Fruit fly (Drosophila melanogaster): Measurements from ENCODE around the gene CG12531.

DNA sequence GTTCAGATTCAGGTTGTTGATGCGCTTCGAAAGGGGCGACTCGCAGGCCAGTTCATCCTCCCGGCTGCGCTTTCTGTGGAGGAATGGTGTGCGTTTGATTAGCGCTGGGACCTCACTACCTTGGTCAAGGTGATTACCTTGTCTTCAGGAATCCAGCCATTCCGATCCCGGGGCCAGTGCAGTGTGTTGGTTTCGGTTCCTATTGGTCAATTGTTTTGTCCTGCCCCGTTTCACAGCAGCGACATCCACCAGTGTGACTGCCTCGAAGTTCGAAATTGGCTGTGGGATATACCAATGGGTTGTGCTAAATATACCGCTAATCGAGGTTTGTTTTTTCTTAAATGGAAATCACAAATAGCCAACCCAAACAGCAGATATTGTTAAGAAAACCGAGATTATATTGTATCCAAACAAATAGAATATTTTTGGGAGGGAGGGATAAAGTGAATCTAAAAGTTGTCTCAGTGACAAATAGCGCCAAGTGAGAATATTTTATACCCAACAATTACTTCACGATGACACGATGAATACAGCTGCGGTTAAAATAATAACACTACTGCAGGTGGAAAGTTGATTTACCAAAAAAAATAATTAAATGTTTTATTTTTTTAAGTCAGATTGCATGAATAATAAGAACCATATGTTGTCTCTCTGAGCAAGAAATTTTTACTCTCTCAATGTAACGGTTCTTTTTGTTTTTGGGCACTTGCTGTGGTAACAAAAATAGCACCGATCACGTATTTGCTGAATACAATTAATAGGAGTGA lies 23.7 kb upstream of the CG12531 start, which contains the start of gene CG14229:
- TF ChIP-seq EcR (GFP tag; optimal IDR thresholded peaks at IDR 0.05) (no peak), psq (optimal IDR thresholded peaks at IDR 0.05) (no peak), usp (GFP tag; optimal IDR thresholded peaks at IDR 0.05) (no peak)
